Worm (Caenorhabditis elegans): ENCODE measurements around the gene pph-2.

pph-2 gene

ce11 chrIV:11914837-11915737, 37.5 kb upstream of the pph-2 start, which contains the start of gene fat-6 (continued):
- TF ChIP-seq cey-2 (tag; optimal IDR thresholded peaks at IDR 0.05; ENCODE audit: borderline replicate concordance, insufficient read depth), result peak; percentile 75
- TF ChIP-seq aha-1 (tag), result peak; percentile 66
- peak; percentile 26; the same call in 1 of the 2 replicates for TF ChIP-seq dmd-6 (GFP tag; IDR thresholded peaks at IDR 0.05)
- peak; percentile 27; the same call in 1 of the 2 replicates for TF ChIP-seq Y75B8A.6 (GFP tag; IDR thresholded peaks at IDR 0.05)
- TF ChIP-seq mxl-3 (GFP tag; optimal IDR thresholded peaks at IDR 0.05), result peak; percentile 16
- no peak for TF ChIP-seq ztf-7 (tag; optimal IDR thresholded peaks at IDR 0.05)
- no peak for TF ChIP-seq daf-16 (GFP tag; optimal IDR thresholded peaks at IDR 0.05)
- TF ChIP-seq daf-16 (tag; optimal IDR thresholded peaks at IDR 0.05), result peak; percentile 58
- TF ChIP-seq dmd-8 (GFP tag; IDR thresholded peaks at IDR 0.05), result no peak
- peak; percentile 55 for TF ChIP-seq dve-1 (tag; optimal IDR thresholded peaks at IDR 0.05; ENCODE audit: insufficient read depth)
- peak; percentile 64 for TF ChIP-seq zfp-3 (GFP tag; conservative IDR thresholded peaks at IDR 0.05)
- TF ChIP-seq lim-7 (GFP tag; IDR thresholded peaks at IDR 0.05), result 0 out of 2 replicates have a peak, but pooled peaks have one; percentile 45
- TF ChIP-seq lin-1 (GFP tag; IDR thresholded peaks at IDR 0.05), result peak; percentile 21; the same call in 1 of the 2 replicates
- TF ChIP-seq T20F7.1 (GFP tag; optimal IDR thresholded peaks at IDR 0.05), result peak; percentile 34
- TF ChIP-seq madf-9 (GFP tag; conservative IDR thresholded peaks at IDR 0.05), result no peak
- peak; percentile 9; the same call in 1 of the 2 replicates for TF ChIP-seq ZK337.2 (GFP tag; IDR thresholded peaks at IDR 0.05)
- no peak for TF ChIP-seq ceh-82 (tag; optimal IDR thresholded peaks at IDR 0.05)
- TF ChIP-seq nhr-10 (tag; optimal IDR thresholded peaks at IDR 0.05), result peak; percentile 52
- TF ChIP-seq nhr-77 (tag; optimal IDR thresholded peaks at IDR 0.05), result peak; percentile 81

ce11 chrIV:11914260-11914836, 36.8 kb upstream of the pph-2 start:
- no peak for TF ChIP-seq snpc-1.2 (GFP tag; IDR thresholded peaks at IDR 0.05)
- TF ChIP-seq zfp-3 (GFP tag; conservative IDR thresholded peaks at IDR 0.05), result peak; percentile 85
- peak; percentile 76 for TF ChIP-seq aha-1 (tag)
- no peak for TF ChIP-seq set-16 (GFP tag; IDR thresholded peaks at IDR 0.05)
- TF ChIP-seq fkh-10 (GFP tag; optimal IDR thresholded peaks at IDR 0.05), result no peak
- TF ChIP-seq madf-5 (GFP tag; IDR thresholded peaks at IDR 0.05), result no peak
- TF ChIP-seq hlh-11 (tag; optimal IDR thresholded peaks at IDR 0.05), result no peak
- TF ChIP-seq ceh-44 (GFP tag; IDR thresholded peaks at IDR 0.05), result no peak
- 0 out of 2 replicates have a peak, but pooled peaks have one; percentile 38 for TF ChIP-seq tra-1 (GFP tag; IDR thresholded peaks at IDR 0.05)
- TF ChIP-seq daf-8 (GFP tag; IDR thresholded peaks at IDR 0.05), result no peak
- no peak for TF ChIP-seq unc-130 (GFP tag; optimal IDR thresholded peaks at IDR 0.05)
- no peak for TF ChIP-seq nhr-76 (tag; optimal IDR thresholded peaks at IDR 0.05)
- no peak for TF ChIP-seq ctbp-1 (GFP tag; IDR thresholded peaks at IDR 0.05)
- TF ChIP-seq lir-3 (tag; optimal IDR thresholded peaks at IDR 0.05), result no peak
- TF ChIP-seq aly-2 (tag; optimal IDR thresholded peaks at IDR 0.05), result no peak
- no peak for TF ChIP-seq ceh-28 (tag; optimal IDR thresholded peaks at IDR 0.05)
- no peak for TF ChIP-seq F37D6.2 (tag; optimal IDR thresholded peaks at IDR 0.05)
- no peak for TF ChIP-seq T26A8.4 (GFP tag; IDR thresholded peaks at IDR 0.05)
- no peak for TF ChIP-seq F26F4.8 (GFP tag; conservative IDR thresholded peaks at IDR 0.05)
- no peak for TF ChIP-seq lin-13 (GFP tag; optimal IDR thresholded peaks at IDR 0.05)
- peak; percentile 9 for TF ChIP-seq mes-2 (tag; optimal IDR thresholded peaks at IDR 0.05; ENCODE audit: poor library complexity, severe bottlenecking)
- TF ChIP-seq F10B5.3 (tag; optimal IDR thresholded peaks at IDR 0.05), result no peak
- no peak for TF ChIP-seq attf-4 (tag; optimal IDR thresholded peaks at IDR 0.05)
- TF ChIP-seq fos-1 (tag; optimal IDR thresholded peaks at IDR 0.05), result no peak
